Worm (Caenorhabditis elegans) whole organism, early embryonic: ENCODE data around the gene cpr-1.

Experiments
- ama-1 ChIP-seq: fragments of 150-350 bp; optimal IDR thresholded peaks from 2 replicates; lab custom pipeline; 2014
- ceh-36 ChIP-seq: sonication (generic microtip); optimal IDR thresholded peaks from 2 replicates; lab custom pipeline; 2016; ENCODE audit warnings: missing genetic modification characterization, inconsistent platforms, missing compliant biosample characterization
- ets-7 ChIP-seq: sonication (generic microtip); optimal IDR thresholded peaks from 2 replicates; lab custom pipeline; 2016; ENCODE audit warnings: missing genotype, missing genetic modification characterization, missing compliant biosample characterization
- hmbx-1 ChIP-seq: sonication (generic microtip); optimal IDR thresholded peaks from 2 replicates; lab custom pipeline; 2016; ENCODE audit warnings: mild to moderate bottlenecking, missing genetic modification characterization, missing compliant biosample characterization
- tbx-11 ChIP-seq: fragments of 200-800 bp; sonication (Bioruptor generic); IDR thresholded peaks from 2 replicates; pipeline ENCODE4 v1.3.6; 2022; ENCODE audit warnings: missing genetic modification characterization, missing compliant biosample characterization
- tbx-37 ChIP-seq: fragments of 200-800 bp; sonication (Bioruptor generic); conservative IDR thresholded peaks from 2 replicates; pipeline ENCODE4 v1.3.6; 2022; ENCODE audit warnings: missing genetic modification reagents, missing genetic modification characterization, missing compliant biosample characterization
- tra-4 ChIP-seq: sonication (generic microtip); optimal IDR thresholded peaks from 2 replicates; lab custom pipeline; 2017; ENCODE audit warnings: missing genetic modification characterization, missing compliant biosample characterization

ce11 chrV:12013298-12013697, 37.9 kb downstream of the cpr-1 start, which contains the start of gene add-2:
- TF ChIP-seq ama-1 (lab: Kevin White, UChicago) (no peak), hmbx-1 (no peak), tbx-11 (GFP tag; lab: Robert Waterston, UW) (no peak), tbx-37 (GFP tag; lab: Robert Waterston, UW) (no peak), ceh-36 (tag; lab: Kevin White, UChicago) (no peak), tra-4 (no peak), ets-7 (tag; lab: Kevin White, UChicago) (no peak)
